Fruit fly (Drosophila melanogaster) whole organism, prepupa: ENCODE data around the gene CG42833.

Experiments used
- CG10669 ChIP-seq: fragments of 200-800 bp; sonication (Bioruptor generic); optimal IDR thresholded peaks from 3 replicates; lab custom pipeline; 2018; ENCODE audit warnings: missing biosample characterization, mild to moderate bottlenecking, missing genetic modification characterization, moderate library complexity
- CG11762 ChIP-seq: fragments of 200-800 bp; sonication (Bioruptor generic); optimal IDR thresholded peaks from 3 replicates; lab custom pipeline; 2016; ENCODE audit warnings: missing biosample characterization, missing genetic modification characterization; ENCODE audit not compliant: insufficient read depth
- CG11902 ChIP-seq: fragments of 200-800 bp; sonication (Bioruptor generic); optimal IDR thresholded peaks from 3 replicates; lab custom pipeline; 2016; ENCODE audit warnings: missing biosample characterization, missing genetic modification characterization
- CG15336 ChIP-seq: fragments of 200-800 bp; sonication (Bioruptor generic); IDR thresholded peaks from 2 replicates; pipeline ENCODE4 v1.3.6; 2022; ENCODE audit warnings: missing biosample characterization, missing genetic modification characterization
- CG16779 ChIP-seq: fragments of 200-800 bp; sonication (Bioruptor generic); optimal IDR thresholded peaks from 3 replicates; lab custom pipeline; 2017; ENCODE audit warnings: missing biosample characterization, mild to moderate bottlenecking, missing genetic modification characterization
- CG3032 ChIP-seq: fragments of 200-800 bp; optimal IDR thresholded peaks from 2 replicates; lab custom pipeline; 2019; ENCODE audit warnings: missing biosample characterization, mild to moderate bottlenecking, missing genetic modification characterization, moderate library complexity
- CG31627 ChIP-seq: fragments of 200-800 bp; sonication (Bioruptor generic); optimal IDR thresholded peaks from 3 replicates; lab custom pipeline; 2016; ENCODE audit warnings: missing biosample characterization, missing genetic modification characterization
- CG34406 ChIP-seq: fragments of 200-800 bp; sonication (Bioruptor generic); optimal IDR thresholded peaks from 3 replicates; lab custom pipeline; 2016; ENCODE audit warnings: missing biosample characterization, missing genetic modification characterization
- CG3919 ChIP-seq: fragments of 200-800 bp; sonication (Bioruptor generic); optimal IDR thresholded peaks from 3 replicates; lab custom pipeline; 2016; ENCODE audit warnings: missing biosample characterization, missing genetic modification characterization
- CG4318 ChIP-seq: fragments of 200-800 bp; sonication (Bioruptor generic); optimal IDR thresholded peaks from 3 replicates; lab custom pipeline; 2017; ENCODE audit warnings: missing biosample characterization, mild to moderate bottlenecking, missing genetic modification characterization
- CG6163 ChIP-seq: fragments of 200-800 bp; sonication (Bioruptor generic); IDR thresholded peaks from 3 replicates; pipeline ENCODE4 v1.3.6; 2022; ENCODE audit warnings: missing biosample characterization, missing genetic modification characterization
- CG6792 ChIP-seq: fragments of 200-800 bp; sonication (Bioruptor generic); optimal IDR thresholded peaks from 3 replicates; lab custom pipeline; 2016; ENCODE audit warnings: missing biosample characterization, missing genetic modification characterization
- CG6808 ChIP-seq: fragments of 200-800 bp; sonication (Bioruptor generic); optimal IDR thresholded peaks from 3 replicates; lab custom pipeline; 2017; ENCODE audit warnings: missing biosample characterization, missing genetic modification characterization, mild to moderate bottlenecking, moderate library complexity, missing genetic modification reagents
- CG6854 ChIP-seq: fragments of 200-800 bp; sonication (Bioruptor generic); optimal IDR thresholded peaks from 2 replicates; lab custom pipeline; 2017; ENCODE audit warnings: missing biosample characterization, mild to moderate bottlenecking, missing genetic modification characterization
- CG8632 ChIP-seq: fragments of 200-800 bp; sonication (Bioruptor generic); optimal IDR thresholded peaks from 3 replicates; lab custom pipeline; 2016; ENCODE audit warnings: missing biosample characterization, missing genetic modification characterization
- CG9139 ChIP-seq: fragments of 200-800 bp; sonication (Bioruptor generic); optimal IDR thresholded peaks from 3 replicates; lab custom pipeline; 2017; ENCODE audit warnings: missing biosample characterization, mild to moderate bottlenecking, missing genetic modification characterization
- Eip93F ChIP-seq: fragments of 200-800 bp; sonication (Bioruptor generic); optimal IDR thresholded peaks from 2 replicates; lab custom pipeline; 2016; ENCODE audit warnings: missing biosample characterization, mild to moderate bottlenecking, missing genetic modification characterization
- Gug ChIP-seq: fragments of 200-800 bp; sonication (Bioruptor generic); IDR thresholded peaks from 2 replicates; pipeline ENCODE4 v1.3.6; 2022; ENCODE audit warnings: missing biosample characterization, missing genetic modification characterization
- Hr38 ChIP-seq: sonication (Bioruptor generic); optimal IDR thresholded peaks from 2 replicates; lab custom pipeline; 2016; ENCODE audit warnings: missing biosample characterization, missing genetic modification characterization
- Hr4 ChIP-seq: fragments of 200-800 bp; sonication (Bioruptor generic); optimal IDR thresholded peaks from 3 replicates; lab custom pipeline; 2016; ENCODE audit warnings: missing biosample characterization, missing genetic modification characterization
- Lpt ChIP-seq: fragments of 200-800 bp; sonication (Bioruptor generic); optimal IDR thresholded peaks from 3 replicates; lab custom pipeline; 2016; ENCODE audit warnings: missing biosample characterization, missing genetic modification characterization
- Met ChIP-seq: fragments of 200-800 bp; sonication (Bioruptor generic); optimal IDR thresholded peaks from 3 replicates; lab custom pipeline; 2016; ENCODE audit warnings: missing biosample characterization, missing genetic modification characterization
- OdsH ChIP-seq: fragments of 200-800 bp; sonication (Bioruptor generic); optimal IDR thresholded peaks from 3 replicates; lab custom pipeline; 2016; ENCODE audit warnings: missing biosample characterization, missing genetic modification characterization
- Sox102F ChIP-seq: fragments of 200-800 bp; sonication (Bioruptor generic); optimal IDR thresholded peaks from 2 replicates; lab custom pipeline; 2016; ENCODE audit warnings: missing biosample characterization, mild to moderate bottlenecking, missing genetic modification characterization
- Sox14 ChIP-seq: fragments of 200-800 bp; sonication (Bioruptor generic); optimal IDR thresholded peaks from 3 replicates; lab custom pipeline; 2016; ENCODE audit warnings: missing biosample characterization, missing genetic modification characterization
- Sox15 ChIP-seq: fragments of 200-800 bp; sonication (Bioruptor generic); optimal IDR thresholded peaks from 3 replicates; lab custom pipeline; 2016; ENCODE audit warnings: missing biosample characterization, missing genetic modification characterization
- achi ChIP-seq: fragments of 200-800 bp; sonication (Bioruptor generic); optimal IDR thresholded peaks from 3 replicates; lab custom pipeline; 2016; ENCODE audit warnings: missing biosample characterization, missing genetic modification characterization
- acj6 ChIP-seq: fragments of 200-800 bp; sonication (Bioruptor generic); optimal IDR thresholded peaks from 3 replicates; lab custom pipeline; 2016; ENCODE audit warnings: missing biosample characterization, missing genetic modification characterization
- cyc ChIP-seq: fragments of 200-800 bp; sonication (Bioruptor generic); optimal IDR thresholded peaks from 3 replicates; lab custom pipeline; 2016; ENCODE audit warnings: missing biosample characterization, missing genetic modification characterization
- dac ChIP-seq: fragments of 200-800 bp; sonication (Bioruptor generic); optimal IDR thresholded peaks from 2 replicates; lab custom pipeline; 2017; ENCODE audit warnings: missing biosample characterization, mild to moderate bottlenecking, missing genetic modification characterization
- eg ChIP-seq: fragments of 200-800 bp; sonication (Bioruptor generic); IDR thresholded peaks from 3 replicates; pipeline ENCODE4 v1.3.6; 2022; ENCODE audit warnings: missing biosample characterization, missing genetic modification characterization
- esn ChIP-seq: fragments of 200-800 bp; sonication (Bioruptor generic); optimal IDR thresholded peaks from 2 replicates; lab custom pipeline; 2016; ENCODE audit warnings: missing biosample characterization, mild to moderate bottlenecking, missing genetic modification characterization, moderate library complexity
- fd85E ChIP-seq: fragments of 200-800 bp; sonication (Bioruptor generic); optimal IDR thresholded peaks from 3 replicates; lab custom pipeline; 2016; ENCODE audit warnings: missing biosample characterization, missing genetic modification characterization
- pdm3 ChIP-seq: fragments of 200-800 bp; sonication (Bioruptor generic); optimal IDR thresholded peaks from 3 replicates; lab custom pipeline; 2016; ENCODE audit warnings: missing biosample characterization, missing genetic modification characterization
- salr ChIP-seq, 2 experiments: fragments of 200-800 bp; sonication (Bioruptor generic); optimal IDR thresholded peaks; 3 replicates each; lab custom pipeline; 2016 to 2018; ENCODE audit warnings: missing biosample characterization in 2 of 2, missing genetic modification characterization in 2 of 2, mild to moderate bottlenecking in 1 of 2
- ss ChIP-seq, 2 experiments: fragments of 200-800 bp; sonication (Bioruptor generic); optimal IDR thresholded peaks; 2 replicates in 1 of 2; 3 replicates in 1 of 2; lab custom pipeline; 2017 to 2018; ENCODE audit warnings: mild to moderate bottlenecking in 2 of 2, missing biosample characterization in 2 of 2, missing genetic modification characterization in 2 of 2, moderate library complexity in 1 of 2
- svp ChIP-seq: fragments of 200-800 bp; sonication (Bioruptor generic); peaks from one replicate; lab custom pipeline; 2016; ENCODE audit warnings: missing biosample characterization, missing genetic modification characterization

CG42833 gene

DNA sequence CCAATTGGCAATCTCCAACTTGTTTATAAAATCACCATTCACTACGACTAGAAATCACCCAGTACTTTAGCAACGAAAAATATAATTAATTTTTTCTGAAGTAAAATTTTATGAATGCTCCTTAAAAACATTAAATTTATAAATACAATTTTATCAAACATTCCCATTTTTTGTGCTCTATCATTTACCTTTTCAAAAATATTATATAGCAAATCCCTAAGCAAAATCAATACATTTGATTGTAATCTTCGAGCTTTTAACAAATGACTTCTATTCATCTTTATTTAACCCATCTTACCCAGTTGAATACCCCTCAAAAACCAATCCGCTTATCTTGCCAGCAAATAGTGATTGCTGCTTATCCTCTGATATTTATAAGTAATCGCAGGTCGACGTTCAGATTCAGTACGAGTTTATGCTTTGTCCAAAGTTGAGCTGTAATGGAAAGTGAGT lies 21.5 kb downstream of the CG42833 start, which contains the start of gene CG17145:
CG17145 (plus strand) TSS at position 403 of the 453 bp plus-strand sequence.
- no peak for TF ChIP-seq Eip93F (GFP tag; lab: Kevin White, UChicago)
- TF ChIP-seq CG11902 (GFP tag; lab: Kevin White, UChicago): no peak
- TF ChIP-seq CG34406 (GFP tag; lab: Kevin White, UChicago): no peak
- TF ChIP-seq CG16779: no peak
- no peak for TF ChIP-seq CG15336 (GFP tag; lab: Robert Waterston, UW)
- TF ChIP-seq Gug: no peak
- no peak for TF ChIP-seq CG8632
- TF ChIP-seq Sox102F (GFP tag; lab: Kevin White, UChicago): no peak
- no peak for TF ChIP-seq CG6854 (GFP tag; lab: Kevin White, UChicago)
- no peak for TF ChIP-seq Sox15 (GFP tag; lab: Kevin White, UChicago)
- TF ChIP-seq Hr4: no peak
- TF ChIP-seq CG3919: no peak
- no peak for TF ChIP-seq Hr38 (GFP tag; lab: Kevin White, UChicago)
- TF ChIP-seq dac (GFP tag; lab: Kevin White, UChicago): no peak
- TF ChIP-seq CG31627 (GFP tag; lab: Kevin White, UChicago): no peak
- no peak for TF ChIP-seq CG6163
- TF ChIP-seq OdsH (GFP tag; lab: Kevin White, UChicago): no peak
- TF ChIP-seq acj6 (GFP tag; lab: Kevin White, UChicago): no peak

DNA sequence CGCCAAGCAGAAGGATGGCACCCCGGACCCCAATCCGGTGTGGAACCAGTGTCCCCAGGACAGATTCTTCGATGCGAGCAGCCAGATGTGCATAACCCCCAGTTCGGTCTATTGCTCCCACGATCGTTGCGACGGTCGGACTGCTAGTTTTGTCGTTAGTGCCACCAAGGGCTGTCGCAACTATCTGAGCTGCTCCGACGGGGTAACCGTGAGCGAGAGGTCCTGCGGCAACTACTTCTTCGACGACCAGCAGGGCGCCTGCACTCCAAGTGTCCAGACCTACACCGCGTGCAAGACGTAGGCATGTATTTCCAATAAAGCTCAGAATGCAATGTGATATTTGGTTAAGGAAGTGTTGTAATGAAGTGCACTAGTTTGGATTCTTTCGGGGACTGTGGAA lies 22.7 kb downstream of the CG42833 start:
- TF ChIP-seq CG6808 (GFP tag; lab: Kevin White, UChicago) (no peak), cyc (GFP tag; lab: Kevin White, UChicago) (no peak), Hr4 (no peak), OdsH (GFP tag; lab: Kevin White, UChicago) (no peak), CG11762 (GFP tag; lab: Kevin White, UChicago) (no peak), Met (no peak), CG9139 (GFP tag; lab: Kevin White, UChicago) (no peak)

DNA sequence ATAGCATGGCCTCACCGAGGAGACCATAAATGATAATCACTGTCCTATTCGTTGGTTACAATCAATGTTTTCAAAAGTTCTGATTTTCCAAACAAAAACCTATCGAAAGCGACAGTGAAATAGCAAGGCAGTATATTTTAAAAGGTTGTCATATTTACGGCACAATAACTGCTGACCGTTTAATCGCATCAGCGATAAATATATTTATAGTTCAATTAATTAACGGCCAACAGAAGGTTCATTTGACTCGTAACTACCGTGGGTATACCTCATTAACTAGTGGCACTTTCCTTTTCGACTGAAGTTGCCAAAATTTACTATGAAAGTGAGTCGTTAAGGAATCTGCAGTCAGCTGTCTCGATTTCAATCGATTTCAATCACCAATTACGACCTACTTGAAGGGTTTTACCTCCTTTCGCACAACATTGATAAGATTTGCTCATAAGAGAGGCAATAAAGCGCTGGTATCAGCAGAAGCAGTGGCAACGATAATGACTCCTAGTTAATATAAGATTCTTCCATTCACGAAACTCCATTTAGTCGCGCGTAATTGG lies 23.6 kb downstream of the CG42833 start, which contains the start of gene CG17147:
CG17147 (plus strand) TSS at position 535 of the 554 bp plus-strand sequence.
- no peak for TF ChIP-seq CG3919
- TF ChIP-seq CG3032 (tag; lab: Kevin White, UChicago): no peak
- TF ChIP-seq dac (GFP tag; lab: Kevin White, UChicago): no peak
- no peak for TF ChIP-seq Sox14 (GFP tag; lab: Kevin White, UChicago)
- TF ChIP-seq ss (GFP tag; optimal IDR thresholded peaks at IDR 0.05; lab: Kevin White, UChicago): no peak
- no peak for TF ChIP-seq Lpt (GFP tag; lab: Kevin White, UChicago)
- no peak for TF ChIP-seq CG10669 (GFP tag; lab: Kevin White, UChicago)
- TF ChIP-seq fd85E (GFP tag; lab: Kevin White, UChicago): no peak
- no peak for TF ChIP-seq CG4318 (GFP tag; lab: Kevin White, UChicago)
- no peak for TF ChIP-seq Gug
- TF ChIP-seq CG6854 (GFP tag; lab: Kevin White, UChicago): no peak
- TF ChIP-seq CG11902 (GFP tag; lab: Kevin White, UChicago): no peak
- TF ChIP-seq salr (GFP tag; optimal IDR thresholded peaks at IDR 0.05; lab: Kevin White, UChicago): no peak
- no peak for TF ChIP-seq CG6163
- TF ChIP-seq CG6792 (GFP tag; lab: Kevin White, UChicago): no peak
- TF ChIP-seq pdm3 (GFP tag; lab: Kevin White, UChicago): no peak
- TF ChIP-seq achi (GFP tag; lab: Kevin White, UChicago): no peak
- no peak for TF ChIP-seq svp
- no peak for TF ChIP-seq eg (GFP tag; lab: Robert Waterston, UW)
- TF ChIP-seq esn: no peak
